Worm (Caenorhabditis elegans) whole organism, L2 larva: ENCODE results near the gene srh-36.

Experiments
- C34F6.9 ChIP-seq: fragments of 150-350 bp; optimal IDR thresholded peaks from 2 replicates; lab custom pipeline; 2014; ENCODE audit warnings: missing biosample characterization, missing genetic modification characterization
- Y55F3AM.14 ChIP-seq: fragments of 200-800 bp; sonication (Bioruptor generic); optimal IDR thresholded peaks from 2 replicates; lab custom pipeline; 2018; ENCODE audit warnings: mild to moderate bottlenecking, missing genetic modification characterization, missing compliant biosample characterization
- ZK546.5 ChIP-seq: sonication (generic microtip); optimal IDR thresholded peaks from 2 replicates; lab custom pipeline; 2017; ENCODE audit warnings: missing biosample characterization, missing genetic modification characterization
- alr-1 ChIP-seq: fragments of 150-350 bp; optimal IDR thresholded peaks from 2 replicates; lab custom pipeline; 2014; ENCODE audit warnings: missing biosample characterization, missing genetic modification characterization
- aly-2 ChIP-seq: fragments of 150-350 bp; optimal IDR thresholded peaks from 2 replicates; lab custom pipeline; 2014; ENCODE audit warnings: missing biosample characterization, missing genetic modification characterization
- ama-1 ChIP-seq: fragments of 150-350 bp; optimal IDR thresholded peaks from 2 replicates; lab custom pipeline; 2018; ENCODE audit warnings: inconsistent platforms
- ceh-16 ChIP-seq: fragments of 150-350 bp; optimal IDR thresholded peaks from 2 replicates; lab custom pipeline; 2014; ENCODE audit warnings: missing biosample characterization, missing genetic modification characterization
- ceh-82 ChIP-seq: fragments of 150-350 bp; optimal IDR thresholded peaks from 2 replicates; lab custom pipeline; 2014; ENCODE audit warnings: missing biosample characterization, missing genetic modification characterization
- crh-2 ChIP-seq: sonication (generic microtip); optimal IDR thresholded peaks from 2 replicates; lab custom pipeline; 2017; ENCODE audit warnings: missing biosample characterization, missing genetic modification characterization
- dmd-4 ChIP-seq: sonication (generic microtip); optimal IDR thresholded peaks from 2 replicates; lab custom pipeline; 2017; ENCODE audit warnings: missing biosample characterization, missing genetic modification characterization
- egl-27 ChIP-seq: sonication (generic microtip); optimal IDR thresholded peaks from 3 replicates; lab custom pipeline; 2017; ENCODE audit warnings: missing biosample characterization, missing genetic modification reagents, missing genetic modification characterization
- elt-1 ChIP-seq: fragments of 150-350 bp; optimal IDR thresholded peaks from 2 replicates; lab custom pipeline; 2014; ENCODE audit warnings: missing biosample characterization, missing genetic modification characterization
- elt-3 ChIP-seq: sonication (generic microtip); optimal IDR thresholded peaks from 2 replicates; lab custom pipeline; 2017; ENCODE audit warnings: missing biosample characterization, missing genetic modification characterization
- fos-1 ChIP-seq: fragments of 150-350 bp; optimal IDR thresholded peaks from 2 replicates; lab custom pipeline; 2014; ENCODE audit warnings: missing biosample characterization, missing genetic modification characterization
- lin-11 ChIP-seq: fragments of 150-350 bp; sonication (generic microtip); optimal IDR thresholded peaks from 2 replicates; lab custom pipeline; 2014; ENCODE audit warnings: missing biosample characterization, missing genetic modification characterization, inconsistent platforms, mixed read lengths
- lin-39 ChIP-seq: fragments of 150-350 bp; optimal IDR thresholded peaks from 2 replicates; lab custom pipeline; 2014; ENCODE audit warnings: missing biosample characterization, missing genetic modification reagents, missing genetic modification characterization
- mab-5 ChIP-seq: fragments of 150-350 bp; optimal IDR thresholded peaks from 2 replicates; lab custom pipeline; 2014; ENCODE audit warnings: missing biosample characterization, missing genetic modification characterization
- mbf-1 ChIP-seq: sonication (generic microtip); optimal IDR thresholded peaks from 2 replicates; lab custom pipeline; 2017; ENCODE audit warnings: missing biosample characterization, missing genetic modification characterization
- nhr-10 ChIP-seq: sonication (generic microtip); optimal IDR thresholded peaks from 2 replicates; lab custom pipeline; 2017; ENCODE audit warnings: missing biosample characterization, missing genetic modification characterization
- nhr-12 ChIP-seq: fragments of 150-350 bp; optimal IDR thresholded peaks from 2 replicates; lab custom pipeline; 2014; ENCODE audit warnings: missing biosample characterization, missing genetic modification characterization
- nhr-129 ChIP-seq: fragments of 150-350 bp; optimal IDR thresholded peaks from 2 replicates; lab custom pipeline; 2014; ENCODE audit warnings: missing biosample characterization, missing genetic modification characterization
- nhr-21 ChIP-seq: fragments of 150-350 bp; optimal IDR thresholded peaks from 2 replicates; lab custom pipeline; 2014; ENCODE audit warnings: missing biosample characterization, missing genetic modification characterization
- nhr-23 ChIP-seq: fragments of 150-350 bp; optimal IDR thresholded peaks from 2 replicates; lab custom pipeline; 2014; ENCODE audit warnings: missing biosample characterization, missing genetic modification reagents, missing genetic modification characterization
- nhr-237 ChIP-seq: fragments of 150-350 bp; optimal IDR thresholded peaks from 2 replicates; lab custom pipeline; 2014; ENCODE audit warnings: missing biosample characterization, missing genetic modification characterization
- nhr-25 ChIP-seq: fragments of 150-350 bp; sonication (generic microtip); optimal IDR thresholded peaks from 3 replicates; lab custom pipeline; 2014; ENCODE audit warnings: missing biosample characterization, missing genetic modification characterization
- nhr-6 ChIP-seq: fragments of 150-350 bp; optimal IDR thresholded peaks from 2 replicates; lab custom pipeline; 2014; ENCODE audit warnings: missing biosample characterization, missing genetic modification characterization
- nhr-77 ChIP-seq: fragments of 150-350 bp; optimal IDR thresholded peaks from 2 replicates; lab custom pipeline; 2014; ENCODE audit warnings: missing biosample characterization, missing genetic modification characterization
- peb-1 ChIP-seq: fragments of 150-350 bp; optimal IDR thresholded peaks from 2 replicates; lab custom pipeline; 2014; ENCODE audit warnings: missing biosample characterization, missing genetic modification characterization
- skn-1 ChIP-seq: sonication (generic microtip); optimal IDR thresholded peaks from 2 replicates; lab custom pipeline; 2017; ENCODE audit warnings: missing biosample characterization, missing genetic modification characterization
- sma-3 ChIP-seq: sonication (generic microtip); optimal IDR thresholded peaks from 2 replicates; lab custom pipeline; 2016; ENCODE audit warnings: missing genetic modification reagents, missing genetic modification characterization, missing compliant biosample characterization
- snpc-4 ChIP-seq: fragments of 150-350 bp; optimal IDR thresholded peaks from 2 replicates; lab custom pipeline; 2014; ENCODE audit warnings: missing biosample characterization, missing genetic modification characterization
- unc-39 ChIP-seq: fragments of 150-350 bp; optimal IDR thresholded peaks from 2 replicates; lab custom pipeline; 2014; ENCODE audit warnings: missing biosample characterization, missing genetic modification characterization
- unc-55 ChIP-seq: fragments of 150-350 bp; sonication (generic microtip); optimal IDR thresholded peaks from 3 replicates; lab custom pipeline; 2014; ENCODE audit warnings: missing biosample characterization, missing genetic modification reagents, missing genetic modification characterization
- zag-1 ChIP-seq: fragments of 150-350 bp; optimal IDR thresholded peaks from 2 replicates; lab custom pipeline; 2014; ENCODE audit warnings: missing biosample characterization, missing genetic modification characterization
- ztf-1 ChIP-seq: fragments of 200-800 bp; sonication (Bioruptor generic); conservative IDR thresholded peaks from 2 replicates; pipeline ENCODE4 v1.3.6; 2022; ENCODE audit warnings: missing genetic modification characterization, missing compliant biosample characterization
- ztf-11 ChIP-seq: sonication (generic microtip); optimal IDR thresholded peaks from 2 replicates; lab custom pipeline; 2017; ENCODE audit warnings: missing biosample characterization, missing genetic modification characterization
- ztf-4 ChIP-seq: fragments of 150-350 bp; optimal IDR thresholded peaks from 2 replicates; lab custom pipeline; 2014; ENCODE audit warnings: missing biosample characterization, missing genetic modification characterization

Gene srh-36

ce11 chrV:2807760-2808159 is 13.7 kb downstream of the srh-36 start, which contains the start of gene ketn-1:
ketn-1 (minus strand) TSS chrV:2807860.
- no peak for TF ChIP-seq C34F6.9 (tag; lab: Kevin White, UChicago)
- no peak for TF ChIP-seq alr-1 (tag; lab: Kevin White, UChicago)
- no peak for TF ChIP-seq ceh-82 (tag; lab: Kevin White, UChicago)
- TF ChIP-seq aly-2: no peak
- TF ChIP-seq nhr-12 (tag; lab: Kevin White, UChicago): no peak
- no peak for TF ChIP-seq peb-1

- TF ChIP-seq elt-1 (tag; lab: Kevin White, UChicago): no peak
- TF ChIP-seq ztf-4 (tag; lab: Kevin White, UChicago): no peak
Observed at ce11 chrV:2803258-2803657, 18.2 kb downstream of the srh-36 start.

ce11 chrV:2801955-2802354 is 19.5 kb downstream of the srh-36 start:
- TF ChIP-seq nhr-129 (tag; lab: Kevin White, UChicago) (peak; percentile 43), skn-1 (tag; lab: Kevin White, UChicago) (no peak)

ce11 chrV:2800676-2801075 is 20.8 kb downstream of the srh-36 start:
- no peak for TF ChIP-seq alr-1 (tag; lab: Kevin White, UChicago)
- no peak for TF ChIP-seq nhr-10 (tag; lab: Kevin White, UChicago)
- no peak for TF ChIP-seq lin-39
- TF ChIP-seq ZK546.5 (tag; lab: Kevin White, UChicago): no peak
- no peak for TF ChIP-seq nhr-6 (tag; lab: Kevin White, UChicago)
- no peak for TF ChIP-seq nhr-25 (tag; lab: Kevin White, UChicago)
- no peak for TF ChIP-seq dmd-4
- TF ChIP-seq nhr-237 (tag; lab: Kevin White, UChicago): no peak
- TF ChIP-seq zag-1 (tag; lab: Kevin White, UChicago): no peak
- no peak for TF ChIP-seq ceh-16
- no peak for TF ChIP-seq mab-5 (tag; lab: Kevin White, UChicago)
- TF ChIP-seq crh-2 (tag; lab: Kevin White, UChicago): no peak
- TF ChIP-seq C34F6.9 (tag; lab: Kevin White, UChicago): no peak
- no peak for TF ChIP-seq unc-55
- no peak for TF ChIP-seq peb-1
- TF ChIP-seq elt-1 (tag; lab: Kevin White, UChicago): no peak
- TF ChIP-seq lin-11 (tag; lab: Kevin White, UChicago): no peak
- TF ChIP-seq Y55F3AM.14: no peak

- TF ChIP-seq ama-1 (lab: Kevin White, UChicago) (no peak), alr-1 (tag; lab: Kevin White, UChicago) (no peak), mab-5 (tag; lab: Kevin White, UChicago) (no peak), nhr-23 (tag; lab: Kevin White, UChicago) (no peak), mbf-1 (tag; lab: Kevin White, UChicago) (no peak), nhr-129 (tag; lab: Kevin White, UChicago) (no peak), nhr-21 (no peak), unc-55 (no peak), dmd-4 (no peak), fos-1 (tag; lab: Kevin White, UChicago) (no peak), unc-39 (tag; lab: Kevin White, UChicago) (no peak), snpc-4 (tag; lab: Kevin White, UChicago) (no peak)
Observed at ce11 chrV:2799172-2799869, 22.1 kb downstream of the srh-36 start.

ce11 chrV:2795998-2796397 is 25.5 kb downstream of the srh-36 start, which contains the start of gene F54E2.2:
F54E2.2 (plus strand) TSS chrV:2796298.
- TF ChIP-seq nhr-77 (tag; lab: Kevin White, UChicago) (no peak), nhr-237 (tag; lab: Kevin White, UChicago) (no peak), egl-27 (tag; lab: Kevin White, UChicago) (no peak), ztf-11 (tag; lab: Kevin White, UChicago) (no peak), sma-3 (GFP tag; lab: Kevin White, UChicago) (no peak), elt-3 (tag; lab: Kevin White, UChicago) (no peak), ztf-1 (no peak), mbf-1 (tag; lab: Kevin White, UChicago) (no peak), crh-2 (tag; lab: Kevin White, UChicago) (no peak)
